Worm (Caenorhabditis elegans): ENCODE results near the gene btb-17.

DNA sequence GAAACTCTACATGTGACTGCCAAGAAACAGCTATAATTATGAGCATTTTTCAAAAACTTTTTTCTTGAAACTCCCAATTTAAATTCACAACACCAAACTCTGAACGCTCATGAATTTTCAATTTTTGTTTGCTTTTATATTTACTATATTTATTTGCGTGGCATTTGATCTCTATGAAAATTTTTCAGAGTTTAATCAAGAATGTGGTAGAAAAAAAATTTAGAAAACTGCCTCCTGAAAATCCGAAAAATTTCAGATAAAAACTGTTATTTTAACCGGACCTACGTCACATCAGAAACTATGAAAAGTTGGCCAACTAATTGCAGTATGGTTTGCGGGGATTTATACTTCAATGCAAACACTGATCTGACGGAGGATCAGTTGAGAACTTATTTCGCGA is 36.8 kb downstream of the btb-17 start, which contains the start of gene irld-27:
- no peak for TF ChIP-seq ztf-23 (GFP tag; IDR thresholded peaks at IDR 0.05)
- no peak for TF ChIP-seq flt-1 (GFP tag; IDR thresholded peaks at IDR 0.05)
- no peak for TF ChIP-seq tab-1 (GFP tag; IDR thresholded peaks at IDR 0.05)
- TF ChIP-seq ztf-29 (GFP tag; IDR thresholded peaks at IDR 0.05): no peak
- no peak for TF ChIP-seq klf-2 (GFP tag; conservative IDR thresholded peaks at IDR 0.05)
- no peak for TF ChIP-seq T22C8.4 (GFP tag; IDR thresholded peaks at IDR 0.05)

Measured in whole organism, midembryonic.